Fruit fly (Drosophila melanogaster): ENCODE measurements around the gene spen.

spen gene

DNA sequence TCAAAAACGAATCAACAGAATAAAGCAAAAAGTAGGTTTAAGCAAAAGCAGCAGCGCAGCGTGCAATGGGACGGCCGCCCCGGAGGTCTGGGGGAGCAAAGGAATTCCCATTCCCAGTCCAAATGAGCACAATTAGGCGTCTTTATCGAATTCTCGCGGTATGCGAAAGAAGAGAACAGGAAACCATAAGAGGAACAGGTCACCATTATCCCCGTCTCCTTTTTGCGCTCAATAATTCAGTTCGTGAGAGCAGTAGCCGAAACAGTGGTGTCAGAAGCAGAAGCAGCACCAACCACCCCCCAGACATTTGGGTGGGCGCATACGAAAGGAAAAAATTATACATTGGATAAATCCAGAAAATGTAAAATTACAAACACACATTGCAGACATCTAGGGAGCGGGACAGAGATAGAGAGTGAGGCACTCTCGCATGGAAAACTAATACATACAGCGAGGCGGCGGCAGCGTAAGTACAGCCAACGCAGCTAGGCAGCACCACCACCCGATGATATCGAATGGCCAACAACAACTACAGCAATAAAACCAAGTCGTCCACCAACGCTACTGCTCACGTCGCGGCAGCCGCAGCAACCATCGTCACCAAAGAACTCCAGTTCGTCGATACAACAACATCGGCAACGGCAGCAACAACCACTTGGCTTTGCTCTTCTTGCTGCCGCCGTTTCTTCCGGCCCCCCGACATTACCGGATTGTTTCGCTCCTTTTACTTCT lies 65.2 kb downstream of the spen start:
- TF ChIP-seq Mnt (GFP tag; optimal IDR thresholded peaks at IDR 0.05) (no peak), CG7045 (GFP tag; optimal IDR thresholded peaks at IDR 0.05) (no peak), CG7101 (tag; optimal IDR thresholded peaks at IDR 0.05) (no peak), Crg-1 (GFP tag; optimal IDR thresholded peaks at IDR 0.05) (no peak), tj (GFP tag; optimal IDR thresholded peaks at IDR 0.05) (no peak), CG33017 (tag; optimal IDR thresholded peaks at IDR 0.05) (no peak), CG14711 (tag; optimal IDR thresholded peaks at IDR 0.05) (no peak), pad (GFP tag; optimal IDR thresholded peaks at IDR 0.05) (no peak), CG1620 (GFP tag; optimal IDR thresholded peaks at IDR 0.05) (no peak), Clk (GFP tag; optimal IDR thresholded peaks at IDR 0.05) (no peak), CG12768 (GFP tag; optimal IDR thresholded peaks at IDR 0.05) (no peak), CG5204 (GFP tag; optimal IDR thresholded peaks at IDR 0.05) (no peak)

DNA sequence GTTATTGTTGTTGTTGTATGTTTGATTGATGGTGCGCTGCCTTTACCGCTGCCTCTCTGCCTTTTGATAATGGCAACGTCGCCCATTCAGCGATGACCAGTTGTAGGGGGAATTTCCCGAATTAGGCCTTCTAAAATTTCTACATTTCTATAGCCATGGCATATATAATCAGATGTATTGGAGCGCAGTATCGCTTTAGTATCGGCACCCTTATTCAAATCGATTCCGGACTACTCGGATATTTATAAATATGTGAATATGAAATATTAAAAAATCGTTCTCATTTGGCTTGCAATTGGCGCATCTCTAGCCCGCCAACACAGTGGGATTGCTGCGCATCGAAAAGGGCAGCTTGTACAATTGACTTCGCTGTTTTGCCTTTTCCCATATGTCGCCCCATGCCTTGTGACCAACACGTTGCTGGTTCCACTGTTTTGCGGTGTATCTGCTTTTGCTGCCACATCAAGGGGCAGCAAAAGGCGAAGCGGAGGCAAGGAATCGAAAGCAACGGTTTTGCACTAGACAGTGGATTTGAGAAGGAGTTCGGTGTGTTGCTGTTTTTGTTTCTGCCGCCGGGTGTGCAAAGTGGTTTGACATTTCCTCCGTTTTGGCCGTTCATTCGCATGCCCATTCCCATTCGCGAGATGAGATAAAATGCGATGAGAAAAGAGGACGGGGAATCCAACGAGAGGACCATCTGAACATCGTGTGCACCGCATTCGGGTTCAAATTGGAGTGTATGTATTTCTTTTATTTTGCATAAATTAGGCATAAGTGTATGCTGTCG lies 66.0 kb downstream of the spen start:
- TF ChIP-seq CG5204 (GFP tag; optimal IDR thresholded peaks at IDR 0.05): peak; percentile 8
- no peak for TF ChIP-seq CG33017 (tag; optimal IDR thresholded peaks at IDR 0.05)
- no peak for TF ChIP-seq CG1620 (GFP tag; optimal IDR thresholded peaks at IDR 0.05)
- peak; percentile 13 for TF ChIP-seq CG12768 (GFP tag; optimal IDR thresholded peaks at IDR 0.05)

DNA sequence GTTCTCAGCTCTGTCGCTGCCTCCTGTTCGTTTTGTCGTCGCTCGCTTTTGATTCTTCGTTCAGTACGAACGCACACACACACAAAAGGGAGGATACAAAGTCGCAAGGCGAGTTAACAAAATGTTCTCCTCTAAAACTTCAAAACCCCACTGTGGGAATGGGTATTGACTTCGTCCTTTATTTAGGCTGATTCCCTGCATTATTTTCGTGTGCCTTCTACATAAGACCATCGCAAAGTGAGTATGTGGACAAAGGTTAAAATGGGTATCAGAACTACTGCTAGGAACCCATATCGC lies 66.5 kb downstream of the spen start:
- TF ChIP-seq Mnt (GFP tag; optimal IDR thresholded peaks at IDR 0.05): no peak
- TF ChIP-seq bab1 (GFP tag; optimal IDR thresholded peaks at IDR 0.05): no peak
- no peak for TF ChIP-seq Crg-1 (GFP tag; optimal IDR thresholded peaks at IDR 0.05)
- no peak for TF ChIP-seq Clk (GFP tag; optimal IDR thresholded peaks at IDR 0.05)
- no peak for TF ChIP-seq ovo (GFP tag; optimal IDR thresholded peaks at IDR 0.05)
- TF ChIP-seq CG14711 (tag; optimal IDR thresholded peaks at IDR 0.05): no peak
- no peak for TF ChIP-seq pad (GFP tag; optimal IDR thresholded peaks at IDR 0.05)
- no peak for TF ChIP-seq CG33017 (tag; optimal IDR thresholded peaks at IDR 0.05)
- no peak for TF ChIP-seq CG11617 (GFP tag; optimal IDR thresholded peaks at IDR 0.05)
- no peak for TF ChIP-seq tj (GFP tag; optimal IDR thresholded peaks at IDR 0.05)
- TF ChIP-seq CG1620 (GFP tag; optimal IDR thresholded peaks at IDR 0.05): no peak
- no peak for TF ChIP-seq CG7101 (tag; optimal IDR thresholded peaks at IDR 0.05)
- no peak for TF ChIP-seq Hr96 (GFP tag; optimal IDR thresholded peaks at IDR 0.05)
- no peak for TF ChIP-seq CG5204 (GFP tag; optimal IDR thresholded peaks at IDR 0.05)
- no peak for TF ChIP-seq cic (GFP tag; optimal IDR thresholded peaks at IDR 0.05)
- no peak for TF ChIP-seq CG12768 (GFP tag; optimal IDR thresholded peaks at IDR 0.05)
- no peak for TF ChIP-seq kay (GFP tag; ENCODE audit: borderline replicate concordance)

DNA sequence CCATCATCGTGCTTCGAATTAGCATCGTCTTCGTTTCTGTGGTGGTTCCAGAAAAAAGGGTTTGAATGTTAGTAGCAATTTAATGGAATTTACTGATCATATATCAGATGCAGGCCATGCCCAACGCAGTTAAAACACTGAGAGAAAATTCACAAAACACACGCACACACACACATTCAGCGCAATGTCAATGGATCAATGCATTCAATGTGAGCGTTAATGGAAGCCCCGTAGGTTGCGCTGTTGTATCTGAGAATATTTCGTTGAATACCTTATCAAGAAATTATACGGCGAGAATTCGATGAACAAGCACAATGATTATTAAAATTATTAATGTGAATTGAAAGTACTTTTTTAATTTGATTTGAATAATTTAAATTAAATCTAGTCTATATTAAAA lies 69.4 kb downstream of the spen start:
- TF ChIP-seq CG33017 (tag; optimal IDR thresholded peaks at IDR 0.05) (no peak), Mnt (GFP tag; optimal IDR thresholded peaks at IDR 0.05) (no peak), Crg-1 (GFP tag; optimal IDR thresholded peaks at IDR 0.05) (no peak), ovo (GFP tag; optimal IDR thresholded peaks at IDR 0.05) (no peak), toe (GFP tag; optimal IDR thresholded peaks at IDR 0.05) (no peak), CG5204 (GFP tag; optimal IDR thresholded peaks at IDR 0.05) (no peak), CG11617 (GFP tag; optimal IDR thresholded peaks at IDR 0.05) (no peak), CG14711 (tag; optimal IDR thresholded peaks at IDR 0.05) (no peak), tj (GFP tag; optimal IDR thresholded peaks at IDR 0.05) (no peak), kay (GFP tag; ENCODE audit: borderline replicate concordance) (no peak), bab1 (GFP tag; optimal IDR thresholded peaks at IDR 0.05) (no peak), Hr96 (GFP tag; optimal IDR thresholded peaks at IDR 0.05) (no peak), cnc (optimal IDR thresholded peaks at IDR 0.05) (no peak), pad (GFP tag; optimal IDR thresholded peaks at IDR 0.05) (no peak), CG7045 (GFP tag; optimal IDR thresholded peaks at IDR 0.05) (no peak), CG1620 (GFP tag; optimal IDR thresholded peaks at IDR 0.05) (no peak), CG7101 (tag; optimal IDR thresholded peaks at IDR 0.05) (no peak), cic (GFP tag; optimal IDR thresholded peaks at IDR 0.05) (no peak), Clk (GFP tag; optimal IDR thresholded peaks at IDR 0.05) (no peak), CG12768 (GFP tag; optimal IDR thresholded peaks at IDR 0.05) (no peak)

DNA sequence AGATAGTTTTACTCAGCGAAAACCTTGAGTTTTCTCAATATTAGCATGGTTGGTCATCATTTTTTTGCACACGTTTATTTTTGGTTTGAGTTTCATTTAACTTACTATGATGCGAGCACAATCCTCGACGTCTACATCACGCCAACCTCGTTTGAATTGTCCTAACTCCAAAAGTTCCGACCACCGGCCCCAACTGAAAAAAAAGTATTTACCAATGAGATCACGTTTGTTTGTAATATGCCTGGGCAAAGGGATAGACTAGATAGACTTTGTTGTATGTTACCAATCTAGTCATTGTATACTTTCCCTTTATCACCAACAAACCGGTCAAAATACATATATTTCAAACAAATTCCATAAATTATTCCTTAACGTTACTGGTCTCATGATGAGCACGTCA lies 73.4 kb downstream of the spen start, which contains the start of gene CG13693:
TSS of gene CG13693 (plus strand) at position 301 of the 400 bp plus-strand sequence.
- TF ChIP-seq pad (GFP tag; optimal IDR thresholded peaks at IDR 0.05): no peak
- TF ChIP-seq Mnt (GFP tag; optimal IDR thresholded peaks at IDR 0.05): no peak
- TF ChIP-seq Crg-1 (GFP tag; optimal IDR thresholded peaks at IDR 0.05): no peak
- no peak for TF ChIP-seq cic (GFP tag; optimal IDR thresholded peaks at IDR 0.05)
- no peak for TF ChIP-seq CG7101 (tag; optimal IDR thresholded peaks at IDR 0.05)
- TF ChIP-seq ovo (GFP tag; optimal IDR thresholded peaks at IDR 0.05): no peak
- TF ChIP-seq Clk (GFP tag; optimal IDR thresholded peaks at IDR 0.05): no peak
- no peak for TF ChIP-seq CG11617 (GFP tag; optimal IDR thresholded peaks at IDR 0.05)
- TF ChIP-seq kay (GFP tag; ENCODE audit: borderline replicate concordance): no peak

DNA sequence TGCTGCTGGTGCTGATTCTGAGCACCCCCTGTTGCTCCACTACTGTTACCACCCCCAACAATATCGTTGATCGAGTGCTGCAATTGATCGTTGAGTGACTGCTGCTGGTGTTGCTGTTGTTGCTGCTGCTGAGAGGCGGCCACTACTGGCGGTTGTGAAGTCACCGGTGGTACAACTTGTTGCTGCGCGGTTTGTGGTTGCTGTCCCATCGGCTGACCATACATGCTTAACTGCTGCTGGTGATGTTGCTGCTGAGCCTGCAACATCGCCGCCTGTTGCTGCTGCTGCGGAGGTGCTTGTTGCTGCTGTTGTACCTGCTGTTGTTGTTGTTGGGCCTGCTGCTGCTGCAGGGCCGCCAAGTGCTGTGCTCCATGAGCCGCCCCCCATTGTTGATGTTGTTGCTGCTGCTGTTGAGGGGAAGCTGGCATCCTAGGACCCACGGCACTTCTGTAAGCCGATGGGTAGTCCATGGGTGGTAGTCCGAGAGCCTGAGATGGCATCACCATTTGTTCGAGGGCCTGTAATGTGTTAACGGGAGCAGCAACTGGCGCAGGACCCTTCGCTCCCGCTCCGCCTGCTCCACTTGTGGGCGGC lies 81.4 kb downstream of the spen start:
- TF ChIP-seq cnc (optimal IDR thresholded peaks at IDR 0.05): no peak
- no peak for TF ChIP-seq CG5204 (GFP tag; optimal IDR thresholded peaks at IDR 0.05)
- TF ChIP-seq pad (GFP tag; optimal IDR thresholded peaks at IDR 0.05): no peak
- no peak for TF ChIP-seq CG11617 (GFP tag; optimal IDR thresholded peaks at IDR 0.05)
- no peak for TF ChIP-seq Clk (GFP tag; optimal IDR thresholded peaks at IDR 0.05)
- TF ChIP-seq kay (GFP tag; ENCODE audit: borderline replicate concordance): no peak
- no peak for TF ChIP-seq toe (GFP tag; optimal IDR thresholded peaks at IDR 0.05)
- TF ChIP-seq ovo (GFP tag; optimal IDR thresholded peaks at IDR 0.05): no peak
- no peak for TF ChIP-seq Mnt (GFP tag; optimal IDR thresholded peaks at IDR 0.05)
- no peak for TF ChIP-seq CG1620 (GFP tag; optimal IDR thresholded peaks at IDR 0.05)
- TF ChIP-seq cic (GFP tag; optimal IDR thresholded peaks at IDR 0.05): no peak
- no peak for TF ChIP-seq CG33017 (tag; optimal IDR thresholded peaks at IDR 0.05)
- no peak for TF ChIP-seq CG7045 (GFP tag; optimal IDR thresholded peaks at IDR 0.05)
